Worm (Caenorhabditis elegans): Measurements from ENCODE around the gene bed-2.
A peak's percentile ranks its signal among the peaks of the same experiment; 100 is the strongest.

Gene bed-2

ce11 chrIII:11478468-11479363 lies 8.1 kb upstream of the bed-2 start:
- TF ChIP-seq tag-97 (GFP tag; IDR thresholded peaks at IDR 0.05) (no peak), hif-1 (tag; optimal IDR thresholded peaks at IDR 0.05) (no peak), lin-39 (tag; optimal IDR thresholded peaks at IDR 0.05) (no peak), sdz-12 (GFP tag; optimal IDR thresholded peaks at IDR 0.05) (no peak), nhr-237 (tag; optimal IDR thresholded peaks at IDR 0.05) (no peak), pha-4 (GFP tag; IDR thresholded peaks at IDR 0.05) (no peak), pha-4 (tag; optimal IDR thresholded peaks at IDR 0.05) (no peak), Y105C5A.15 (GFP tag; IDR thresholded peaks at IDR 0.05) (no peak), unc-62 (GFP tag; optimal IDR thresholded peaks at IDR 0.05 in 1 of 2) (peak in 1 of 2 experiments; percentile 26), unc-62 (tag; optimal IDR thresholded peaks at IDR 0.05) (no peak), ceh-44 (GFP tag; IDR thresholded peaks at IDR 0.05) (0 out of 2 replicates have a peak, but pooled peaks have one; percentile 4), vab-7 (GFP tag; IDR thresholded peaks at IDR 0.05) (no peak), ZK337.2 (GFP tag; IDR thresholded peaks at IDR 0.05) (no peak), php-3 (GFP tag; IDR thresholded peaks at IDR 0.05) (no peak), nhr-77 (tag; optimal IDR thresholded peaks at IDR 0.05) (no peak), mxl-3 (GFP tag; optimal IDR thresholded peaks at IDR 0.05) (peak; percentile 46), madf-9 (GFP tag; conservative IDR thresholded peaks at IDR 0.05) (no peak), aha-1 (tag) (no peak), tra-1 (GFP tag; IDR thresholded peaks at IDR 0.05) (no peak), F44E2.7 (GFP tag; IDR thresholded peaks at IDR 0.05) (no peak), set-16 (GFP tag; IDR thresholded peaks at IDR 0.05) (0 out of 2 replicates have a peak, but pooled peaks have one; percentile 22), nhr-76 (tag; optimal IDR thresholded peaks at IDR 0.05) (no peak), D1046.2 (GFP tag; IDR thresholded peaks at IDR 0.05) (no peak), egl-43 (GFP tag; IDR thresholded peaks at IDR 0.05) (0 out of 2 replicates have a peak, but pooled peaks have one; percentile 4), arid-1 (GFP tag; conservative IDR thresholded peaks at IDR 0.05) (no peak), mdl-1 (tag; optimal IDR thresholded peaks at IDR 0.05) (no peak), nhr-42 (GFP tag; IDR thresholded peaks at IDR 0.05) (0 out of 2 replicates have a peak, but pooled peaks have one; percentile 35), nhr-25 (tag; optimal IDR thresholded peaks at IDR 0.05; ENCODE audit: borderline replicate concordance, insufficient read depth) (peak; percentile 42)

DNA sequence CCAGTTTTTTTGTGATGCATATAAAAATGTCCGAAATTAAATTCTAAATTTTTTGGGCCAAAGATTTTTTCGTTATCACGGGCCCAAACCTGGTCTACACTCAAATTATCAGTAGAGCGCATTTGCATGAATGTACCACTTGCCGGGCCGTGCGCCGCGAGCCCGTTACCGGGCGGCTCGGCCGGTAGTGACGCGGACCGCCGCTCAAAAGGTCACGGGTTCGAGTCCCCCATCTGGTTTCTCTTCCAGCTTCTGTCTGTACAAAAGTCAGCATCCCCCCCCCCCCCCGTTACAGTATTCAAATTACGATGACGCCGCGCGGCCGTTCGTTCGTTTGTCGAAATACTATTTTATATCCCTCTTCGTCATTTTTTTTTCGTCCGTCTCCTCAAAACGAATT lies 6.7 kb upstream of the bed-2 start:
- TF ChIP-seq F37D6.2 (tag; optimal IDR thresholded peaks at IDR 0.05), result no peak
- peak; percentile 90 for TF ChIP-seq set-16 (GFP tag; IDR thresholded peaks at IDR 0.05)
- TF ChIP-seq lin-38 (GFP tag; IDR thresholded peaks at IDR 0.05), result peak; percentile 49
- no peak for TF ChIP-seq fkh-10 (GFP tag; optimal IDR thresholded peaks at IDR 0.05)
- no peak for TF ChIP-seq tag-97 (GFP tag; IDR thresholded peaks at IDR 0.05)

- no peak for TF ChIP-seq lin-29 (GFP tag; IDR thresholded peaks at IDR 0.05)
- peak; percentile 33; the same call in 1 of the 2 replicates for TF ChIP-seq pha-4 (GFP tag; IDR thresholded peaks at IDR 0.05)
- TF ChIP-seq pha-4 (tag; optimal IDR thresholded peaks at IDR 0.05), result no peak
- TF ChIP-seq aha-1 (tag), result peak; percentile 87
- no peak for TF ChIP-seq ceh-44 (GFP tag; IDR thresholded peaks at IDR 0.05)
- no peak for TF ChIP-seq hlh-30 (tag; optimal IDR thresholded peaks at IDR 0.05; ENCODE audit: insufficient read depth)
- TF ChIP-seq dmd-9 (GFP tag; IDR thresholded peaks at IDR 0.05), result no peak
- no peak for TF ChIP-seq mep-1 (tag; optimal IDR thresholded peaks at IDR 0.05)
- no peak for TF ChIP-seq sdz-12 (GFP tag; optimal IDR thresholded peaks at IDR 0.05)
- TF ChIP-seq zip-2 (tag; optimal IDR thresholded peaks at IDR 0.05), result no peak
- no peak for TF ChIP-seq Y5F2A.4 (GFP tag; optimal IDR thresholded peaks at IDR 0.05)
- no peak for TF ChIP-seq nhr-102 (tag; optimal IDR thresholded peaks at IDR 0.05)
- TF ChIP-seq ama-1 (optimal IDR thresholded peaks at IDR 0.05), result no peak
- TF ChIP-seq set-16 (GFP tag; IDR thresholded peaks at IDR 0.05), result peak; percentile 85
- TF ChIP-seq dpl-1 (GFP tag; optimal IDR thresholded peaks at IDR 0.05), result no peak
These were observed 4.2 kb upstream of the bed-2 start for ce11 chrIII:11474674-11475306.

Measured in whole organism, L4 larva.